Fruit fly (Drosophila melanogaster): ENCODE data around the gene CG6154.

CG6154 gene

dm6 chr3R:26238945-26239344, 23.5 kb upstream of the CG6154 start (continued):
- TF ChIP-seq CG17359 (tag; optimal IDR thresholded peaks at IDR 0.05), result peak; percentile 53
- no peak for TF ChIP-seq CG31388 (GFP tag; optimal IDR thresholded peaks at IDR 0.05)
- TF ChIP-seq wek (GFP tag; optimal IDR thresholded peaks at IDR 0.05), result peak; percentile 66
- no peak for TF ChIP-seq CG7372 (GFP tag; IDR thresholded peaks at IDR 0.05)
- no peak for TF ChIP-seq Hr39 (optimal IDR thresholded peaks at IDR 0.05)
- no peak for TF ChIP-seq CG33557 (GFP tag; optimal IDR thresholded peaks at IDR 0.05)
- no peak for TF ChIP-seq grn (GFP tag; optimal IDR thresholded peaks at IDR 0.05)
- peak; percentile 35 for TF ChIP-seq mam (GFP tag; optimal IDR thresholded peaks at IDR 0.05)
- no peak for TF ChIP-seq sqz (GFP tag; optimal IDR thresholded peaks at IDR 0.05)
- TF ChIP-seq Oli (tag; optimal IDR thresholded peaks at IDR 0.05), result peak; percentile 15
- peak; percentile 60 for TF ChIP-seq CG11398 (GFP tag; optimal IDR thresholded peaks at IDR 0.05)
- no peak for TF ChIP-seq CG14965 (GFP tag; optimal IDR thresholded peaks at IDR 0.05; ENCODE audit: borderline replicate concordance)
- TF ChIP-seq CG2875 (GFP tag; optimal IDR thresholded peaks at IDR 0.05), result peak; percentile 49
- TF ChIP-seq ken (GFP tag; IDR thresholded peaks at IDR 0.05), result 0 out of 3 replicates have a peak, but pooled peaks have one; percentile 24
- TF ChIP-seq Sry-β (GFP tag; optimal IDR thresholded peaks at IDR 0.05), result no peak
- no peak for TF ChIP-seq gcm (GFP tag; optimal IDR thresholded peaks at IDR 0.05)
- peak; percentile 47; the same call in 1 of the 3 replicates for TF ChIP-seq ci (GFP tag; IDR thresholded peaks at IDR 0.05)
- no peak for TF ChIP-seq CkIIα-i1 (GFP tag; IDR thresholded peaks at IDR 0.05)
- TF ChIP-seq NC2α (GFP tag; optimal IDR thresholded peaks at IDR 0.05), result no peak
- TF ChIP-seq CG1603 (tag; optimal IDR thresholded peaks at IDR 0.05), result peak; percentile 57
- no peak for TF ChIP-seq Kr (GFP tag; optimal IDR thresholded peaks at IDR 0.05)
- TF ChIP-seq CG13296 (GFP tag; optimal IDR thresholded peaks at IDR 0.05), result peak; percentile 63
- peak; percentile 20 for TF ChIP-seq CG9609 (GFP tag; optimal IDR thresholded peaks at IDR 0.05)
- peak; percentile 30 for TF ChIP-seq NK7.1 (GFP tag; optimal IDR thresholded peaks at IDR 0.05)
- no peak for TF ChIP-seq nom (GFP tag; optimal IDR thresholded peaks at IDR 0.05)
- TF ChIP-seq dpn (GFP tag; optimal IDR thresholded peaks at IDR 0.05), result peak in 1 of 2 experiments; percentile 41
- no peak for TF ChIP-seq Scr (GFP tag; IDR thresholded peaks at IDR 0.05; ENCODE audit: partially characterized antibody)
- peak; percentile 70 for TF ChIP-seq ATbp (GFP tag; optimal IDR thresholded peaks at IDR 0.05)
- 0 out of 2 replicates have a peak, but pooled peaks have one; percentile 11 for TF ChIP-seq Ptx1 (GFP tag; IDR thresholded peaks at IDR 0.05)
- TF ChIP-seq Optix (GFP tag; IDR thresholded peaks at IDR 0.05), result no peak
- peak; percentile 9 for TF ChIP-seq p53 (GFP tag; optimal IDR thresholded peaks at IDR 0.05)
- TF ChIP-seq schlank (tag; optimal IDR thresholded peaks at IDR 0.05), result peak; percentile 74
- TF ChIP-seq Fer2 (tag; optimal IDR thresholded peaks at IDR 0.05), result peak; percentile 24
- no peak for TF ChIP-seq usp (GFP tag; optimal IDR thresholded peaks at IDR 0.05)
- 0 out of 2 replicates have a peak, but pooled peaks have one; percentile 18 for TF ChIP-seq CG3847 (GFP tag; IDR thresholded peaks at IDR 0.05)
- no peak for TF ChIP-seq Deaf1 (tag; optimal IDR thresholded peaks at IDR 0.05)
- peak; percentile 14 for TF ChIP-seq eyg (GFP tag; optimal IDR thresholded peaks at IDR 0.05)
- peak; percentile 27 for TF ChIP-seq CG17385 (GFP tag; optimal IDR thresholded peaks at IDR 0.05)
- no peak for TF ChIP-seq dmrt11E (tag; optimal IDR thresholded peaks at IDR 0.05)
- peak; percentile 65 for TF ChIP-seq NFAT (GFP tag; IDR thresholded peaks at IDR 0.05)
- TF ChIP-seq Myb (GFP tag; optimal IDR thresholded peaks at IDR 0.05), result peak; percentile 31
- no peak for TF ChIP-seq CG7271 (tag; optimal IDR thresholded peaks at IDR 0.05)
- peak; percentile 32 for TF ChIP-seq E2f2 (GFP tag; IDR thresholded peaks at IDR 0.05)
- TF ChIP-seq CG11456 (GFP tag; IDR thresholded peaks at IDR 0.05), result peak; percentile 85
- TF ChIP-seq Atf6 (GFP tag; IDR thresholded peaks at IDR 0.05), result peak; percentile 79
- TF ChIP-seq Mad (GFP tag; optimal IDR thresholded peaks at IDR 0.05), result peak; percentile 10
- peak; percentile 62; the same call in 1 of the 2 replicates for TF ChIP-seq CG11085 (GFP tag; IDR thresholded peaks at IDR 0.05)
- TF ChIP-seq Awh (GFP tag; IDR thresholded peaks at IDR 0.05), result peak; percentile 75
- TF ChIP-seq Dp (GFP tag; optimal IDR thresholded peaks at IDR 0.05), result no peak
- no peak for TF ChIP-seq cad (GFP tag; optimal IDR thresholded peaks at IDR 0.05)
- no peak for TF ChIP-seq CG10366 (GFP tag; IDR thresholded peaks at IDR 0.05)

All from whole organism, embryonic.